Worm (Caenorhabditis elegans): ENCODE data around the gene F58A6.2.

ce11 chrII:5136296-5136767 is at the start of gene F58A6.2:
- no peak for TF ChIP-seq T22C8.4 (GFP tag; IDR thresholded peaks at IDR 0.05)
- TF ChIP-seq ref-1 (GFP tag; conservative IDR thresholded peaks at IDR 0.05) = no peak
- TF ChIP-seq flt-1 (GFP tag; IDR thresholded peaks at IDR 0.05) = no peak
- no peak for TF ChIP-seq tab-1 (GFP tag; IDR thresholded peaks at IDR 0.05)
- TF ChIP-seq ztf-29 (GFP tag; IDR thresholded peaks at IDR 0.05) = no peak
- TF ChIP-seq klf-2 (GFP tag; conservative IDR thresholded peaks at IDR 0.05) = no peak
- TF ChIP-seq med-1 (GFP tag; optimal IDR thresholded peaks at IDR 0.05; ENCODE audit: insufficient read depth) = no peak
- no peak for TF ChIP-seq ztf-23 (GFP tag; IDR thresholded peaks at IDR 0.05)
- TF ChIP-seq cog-1 (tag; optimal IDR thresholded peaks at IDR 0.05) = no peak
